Worm (Caenorhabditis elegans) whole organism, L4 larva: ENCODE measurements around the gene C10G8.3.

Source experiments
- Y5F2A.4 ChIP-seq: fragments of 200-800 bp; sonication (Bioruptor generic); optimal IDR thresholded peaks from 2 replicates; lab custom pipeline; 2018; ENCODE audit warnings: mild to moderate bottlenecking, missing genetic modification characterization, missing compliant biosample characterization
- ZK546.5 ChIP-seq, 2 experiments: sonication (generic microtip); optimal IDR thresholded peaks; 2 replicates each; lab custom pipeline; 2017; ENCODE audit warnings: missing biosample characterization in 2 of 2, missing genetic modification characterization in 2 of 2
- ama-1 ChIP-seq: fragments of 150-350 bp; optimal IDR thresholded peaks from 2 replicates; lab custom pipeline; 2014; ENCODE audit warnings: inconsistent platforms, mixed read lengths
- egl-27 ChIP-seq: sonication (generic microtip); optimal IDR thresholded peaks from 3 replicates; lab custom pipeline; 2017; ENCODE audit warnings: missing biosample characterization, missing genetic modification reagents, missing genetic modification characterization
- gei-8 ChIP-seq: fragments of 200-800 bp; sonication (Bioruptor generic); optimal IDR thresholded peaks from 2 replicates; lab custom pipeline; 2018; ENCODE audit warnings: mild to moderate bottlenecking, missing genetic modification characterization, missing compliant biosample characterization
- madf-9 ChIP-seq: fragments of 200-800 bp; sonication (Bioruptor generic); conservative IDR thresholded peaks from 2 replicates; pipeline ENCODE4 v1.3.6; 2022; ENCODE audit warnings: missing genetic modification reagents, missing genetic modification characterization, missing compliant biosample characterization
- mep-1 ChIP-seq: fragments of 150-350 bp; sonication (generic microtip); optimal IDR thresholded peaks from 3 replicates; lab custom pipeline; 2014; ENCODE audit warnings: missing biosample characterization, missing genetic modification characterization
- nhr-11 ChIP-seq: fragments of 150-350 bp; optimal IDR thresholded peaks from 2 replicates; lab custom pipeline; 2014; ENCODE audit warnings: missing biosample characterization, missing genetic modification characterization
- nhr-77 ChIP-seq: fragments of 150-350 bp; optimal IDR thresholded peaks from 2 replicates; lab custom pipeline; 2014; ENCODE audit warnings: missing biosample characterization, missing genetic modification characterization
- unc-39 ChIP-seq: sonication (generic microtip); optimal IDR thresholded peaks from 2 replicates; lab custom pipeline; 2017; ENCODE audit warnings: missing biosample characterization, missing genetic modification characterization
- zip-11 ChIP-seq: fragments of 200-800 bp; sonication (Bioruptor generic); IDR thresholded peaks from 2 replicates; pipeline ENCODE4 v1.3.6; 2022; ENCODE audit warnings: missing genetic modification characterization, missing compliant biosample characterization

DNA sequence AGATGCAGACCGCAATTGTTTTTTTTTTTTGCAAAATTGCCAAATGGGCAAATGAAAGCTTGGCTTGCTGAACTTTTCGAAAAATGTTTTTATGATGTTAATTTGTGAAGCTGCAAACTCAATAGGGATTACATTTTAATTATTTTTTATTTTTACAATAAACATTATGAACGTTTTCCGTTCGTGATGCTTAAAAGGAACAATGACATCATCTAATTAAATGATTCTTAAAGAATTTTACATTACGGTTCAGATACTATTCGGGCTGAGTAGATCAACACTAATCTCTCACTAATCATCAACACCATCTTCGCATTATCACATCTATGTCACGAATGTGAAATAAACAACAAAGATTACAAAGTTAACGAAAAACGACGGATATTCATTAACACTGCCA, at the start of gene C10G8.3:
- TF ChIP-seq nhr-11 (tag; lab: Kevin White, UChicago) (no peak), Y5F2A.4 (GFP tag; lab: Kevin White, UChicago) (no peak), unc-39 (no peak), egl-27 (tag; lab: Kevin White, UChicago) (no peak), madf-9 (GFP tag; lab: Robert Waterston, UW) (no peak), gei-8 (no peak), ZK546.5 (tag; optimal IDR thresholded peaks at IDR 0.05; lab: Kevin White, UChicago) (no peak), ama-1 (lab: Kevin White, UChicago) (no peak), mep-1 (tag; lab: Kevin White, UChicago) (no peak), nhr-77 (no peak), zip-11 (GFP tag; lab: Robert Waterston, UW) (no peak)
